Worm (Caenorhabditis elegans) whole organism, mixed stage, embryonic: Measurements from ENCODE around the gene ttbk-4.

ENCODE experiments used
- M03D4.4 ChIP-seq: sonication (generic microtip); optimal IDR thresholded peaks from 2 replicates; lab custom pipeline; 2017; ENCODE audit warnings: mild to moderate bottlenecking, missing genetic modification characterization, missing compliant biosample characterization
- bed-3 ChIP-seq: fragments of 200-800 bp; sonication (Bioruptor generic); optimal IDR thresholded peaks from 3 replicates; lab custom pipeline; 2018; ENCODE audit warnings: mild to moderate bottlenecking, missing genetic modification characterization, moderate library complexity, missing compliant biosample characterization
- blmp-1 ChIP-seq: fragments of 150-350 bp; optimal IDR thresholded peaks from 2 replicates; lab custom pipeline; 2014; ENCODE audit warnings: missing biosample characterization, missing genetic modification characterization
- ceh-39 ChIP-seq: fragments of 150-350 bp; optimal IDR thresholded peaks from 2 replicates; lab custom pipeline; 2014; ENCODE audit warnings: missing biosample characterization, missing genetic modification characterization
- ceh-83 ChIP-seq: fragments of 200-800 bp; sonication (Bioruptor generic); optimal IDR thresholded peaks from 2 replicates; lab custom pipeline; 2018; ENCODE audit warnings: mild to moderate bottlenecking, missing genetic modification characterization, missing compliant biosample characterization
- ces-1 ChIP-seq: fragments of 150-350 bp; optimal IDR thresholded peaks from 2 replicates; lab custom pipeline; 2014; ENCODE audit warnings: missing biosample characterization, missing genetic modification reagents, missing genetic modification characterization
- cnd-1 ChIP-seq: fragments of 200-800 bp; sonication (Bioruptor generic); optimal IDR thresholded peaks from 2 replicates; lab custom pipeline; 2018; ENCODE audit warnings: mild to moderate bottlenecking, missing genetic modification characterization, missing compliant biosample characterization
- drap-1 ChIP-seq: fragments of 200-800 bp; sonication (Bioruptor generic); optimal IDR thresholded peaks from 3 replicates; lab custom pipeline; 2018; ENCODE audit warnings: mild to moderate bottlenecking, missing genetic modification characterization, missing compliant biosample characterization
- elt-1 ChIP-seq: sonication (generic microtip); optimal IDR thresholded peaks from 2 replicates; lab custom pipeline; 2017; ENCODE audit warnings: missing genetic modification characterization, mild to moderate bottlenecking, missing compliant biosample characterization, antibody characterized with exemption, moderate library complexity, borderline replicate concordance; ENCODE audit not compliant: insufficient read depth
- flh-1 ChIP-seq: fragments of 200-800 bp; sonication (Bioruptor generic); optimal IDR thresholded peaks from 2 replicates; lab custom pipeline; 2018; ENCODE audit warnings: mild to moderate bottlenecking, missing genetic modification characterization, moderate library complexity, missing compliant biosample characterization
- ham-2 ChIP-seq: fragments of 200-800 bp; sonication (Bioruptor generic); optimal IDR thresholded peaks from 2 replicates; lab custom pipeline; 2018; ENCODE audit warnings: mild to moderate bottlenecking, missing genetic modification characterization, missing compliant biosample characterization
- lin-13 ChIP-seq: fragments of 150-350 bp; optimal IDR thresholded peaks from 2 replicates; lab custom pipeline; 2014; ENCODE audit warnings: missing biosample characterization, missing genetic modification characterization
- lin-32 ChIP-seq: fragments of 200-800 bp; sonication (Bioruptor generic); optimal IDR thresholded peaks from 2 replicates; lab custom pipeline; 2018; ENCODE audit warnings: mild to moderate bottlenecking, missing genetic modification characterization, missing compliant biosample characterization
- lsy-2 ChIP-seq: fragments of 150-350 bp; optimal IDR thresholded peaks from 2 replicates; lab custom pipeline; 2014; ENCODE audit warnings: missing biosample characterization, missing genetic modification characterization
- mab-5 ChIP-seq: fragments of 150-350 bp; optimal IDR thresholded peaks from 2 replicates; lab custom pipeline; 2014; ENCODE audit warnings: missing biosample characterization, missing genetic modification characterization
- mep-1 ChIP-seq: fragments of 150-350 bp; optimal IDR thresholded peaks from 2 replicates; lab custom pipeline; 2017; ENCODE audit warnings: missing biosample characterization, missing genetic modification reagents, missing genetic modification characterization, inconsistent platforms
- mls-2 ChIP-seq: sonication (generic microtip); optimal IDR thresholded peaks from 2 replicates; lab custom pipeline; 2016; ENCODE audit warnings: mild to moderate bottlenecking, missing genetic modification characterization, moderate library complexity, missing compliant biosample characterization
- nhr-12 ChIP-seq: fragments of 150-350 bp; optimal IDR thresholded peaks from 2 replicates; lab custom pipeline; 2014; ENCODE audit warnings: missing biosample characterization, missing genetic modification characterization
- nhr-2 ChIP-seq: fragments of 150-350 bp; optimal IDR thresholded peaks from 2 replicates; lab custom pipeline; 2014; ENCODE audit warnings: missing biosample characterization, missing genetic modification characterization
- nhr-28 ChIP-seq: fragments of 150-350 bp; optimal IDR thresholded peaks from 2 replicates; lab custom pipeline; 2014; ENCODE audit warnings: missing biosample characterization, missing genetic modification characterization
- nhr-76 ChIP-seq: sonication (generic microtip); optimal IDR thresholded peaks from 2 replicates; lab custom pipeline; 2017; ENCODE audit warnings: missing biosample characterization, missing genetic modification characterization
- pha-4 ChIP-seq: fragments of 150-350 bp; optimal IDR thresholded peaks from 2 replicates; lab custom pipeline; 2018; ENCODE audit warnings: missing biosample characterization, missing genetic modification reagents, missing genetic modification characterization
- snpc-4 ChIP-seq: fragments of 150-350 bp; optimal IDR thresholded peaks from 2 replicates; lab custom pipeline; 2014; ENCODE audit warnings: missing biosample characterization, missing genetic modification characterization
- sptf-1 ChIP-seq: sonication (generic microtip); optimal IDR thresholded peaks from 2 replicates; lab custom pipeline; 2017; ENCODE audit warnings: mild to moderate bottlenecking, missing genetic modification characterization, moderate library complexity, missing compliant biosample characterization
- tbx-8 ChIP-seq: fragments of 200-800 bp; sonication (Bioruptor generic); optimal IDR thresholded peaks from 2 replicates; lab custom pipeline; 2018; ENCODE audit warnings: mild to moderate bottlenecking, missing genetic modification characterization, moderate library complexity, missing compliant biosample characterization
- unc-39 ChIP-seq: fragments of 150-350 bp; optimal IDR thresholded peaks from 2 replicates; lab custom pipeline; 2014; ENCODE audit warnings: missing biosample characterization, missing genetic modification characterization
- unc-62 ChIP-seq: fragments of 150-350 bp; optimal IDR thresholded peaks from 2 replicates; lab custom pipeline; 2014; ENCODE audit warnings: missing biosample characterization, missing genetic modification reagents, missing genetic modification characterization
- zip-8 ChIP-seq: fragments of 150-350 bp; optimal IDR thresholded peaks from 2 replicates; lab custom pipeline; 2014; ENCODE audit warnings: missing biosample characterization, missing genetic modification characterization
- ztf-11 ChIP-seq: fragments of 150-350 bp; optimal IDR thresholded peaks from 2 replicates; lab custom pipeline; 2014; ENCODE audit warnings: missing biosample characterization, missing genetic modification characterization

Gene ttbk-4

ce11 chrIV:10078003-10078402 lies 3.1 kb upstream of the ttbk-4 start:
- TF ChIP-seq blmp-1 (tag; lab: Kevin White, UChicago) (no peak), zip-8 (tag; lab: Kevin White, UChicago) (no peak), nhr-12 (tag; lab: Kevin White, UChicago) (no peak), drap-1 (GFP tag; lab: Kevin White, UChicago) (no peak), nhr-2 (tag; lab: Kevin White, UChicago) (no peak), bed-3 (GFP tag; lab: Kevin White, UChicago) (no peak), ceh-39 (tag; lab: Kevin White, UChicago) (no peak), lin-32 (GFP tag; lab: Kevin White, UChicago) (no peak), unc-39 (tag; lab: Kevin White, UChicago) (no peak), mep-1 (tag; lab: Kevin White, UChicago) (no peak), ham-2 (no peak), ceh-83 (no peak), ces-1 (GFP tag; lab: Kevin White, UChicago) (no peak), ztf-11 (no peak)

- no peak for TF ChIP-seq ceh-83
- TF ChIP-seq lin-13 (tag; lab: Kevin White, UChicago) = no peak
- no peak for TF ChIP-seq M03D4.4 (tag; lab: Kevin White, UChicago)
- TF ChIP-seq pha-4 (tag; lab: Kevin White, UChicago) = no peak
- TF ChIP-seq snpc-4 = no peak
- TF ChIP-seq flh-1 (GFP tag; lab: Kevin White, UChicago) = no peak
- TF ChIP-seq blmp-1 (tag; lab: Kevin White, UChicago) = no peak
- no peak for TF ChIP-seq sptf-1 (tag; lab: Kevin White, UChicago)
- no peak for TF ChIP-seq tbx-8 (GFP tag; lab: Kevin White, UChicago)
- no peak for TF ChIP-seq nhr-2 (tag; lab: Kevin White, UChicago)
- no peak for TF ChIP-seq lin-32 (GFP tag; lab: Kevin White, UChicago)
- TF ChIP-seq mep-1 (tag; lab: Kevin White, UChicago) = no peak
- no peak for TF ChIP-seq nhr-12 (tag; lab: Kevin White, UChicago)
- TF ChIP-seq cnd-1 = no peak
- no peak for TF ChIP-seq ceh-39 (tag; lab: Kevin White, UChicago)
Observed at ce11 chrIV:10075899-10076298, 965 bp upstream of the ttbk-4 start, which contains the start of gene W01B6.5. TSS of gene W01B6.5 (plus strand) at chrIV:10076199.

- TF ChIP-seq blmp-1 (tag; lab: Kevin White, UChicago) = no peak
- TF ChIP-seq ham-2 = no peak
- no peak for TF ChIP-seq tbx-8 (GFP tag; lab: Kevin White, UChicago)
- no peak for TF ChIP-seq pha-4 (tag; lab: Kevin White, UChicago)
- TF ChIP-seq mab-5 (tag; lab: Kevin White, UChicago) = no peak
- TF ChIP-seq, all 35 proteins: peak for 0
Observed at ce11 chrIV:10072527-10072926, 2.4 kb downstream of the ttbk-4 start, which contains the start of gene W01B6.3. TSS of gene W01B6.3 (minus strand) at chrIV:10072627.

ce11 chrIV:10068266-10068665 lies 6.7 kb downstream of the ttbk-4 start:
- TF ChIP-seq lsy-2 (tag; lab: Kevin White, UChicago) (no peak), mep-1 (tag; lab: Kevin White, UChicago) (no peak), ztf-11 (no peak), lin-32 (GFP tag; lab: Kevin White, UChicago) (no peak), ceh-39 (tag; lab: Kevin White, UChicago) (no peak), M03D4.4 (tag; lab: Kevin White, UChicago) (no peak), cnd-1 (no peak), ham-2 (no peak), elt-1 (tag; lab: Kevin White, UChicago) (no peak), lin-13 (tag; lab: Kevin White, UChicago) (no peak), nhr-28 (tag; lab: Kevin White, UChicago) (no peak), mab-5 (tag; lab: Kevin White, UChicago) (no peak), unc-62 (GFP tag; lab: Kevin White, UChicago) (no peak), mls-2 (tag; lab: Kevin White, UChicago) (no peak), snpc-4 (no peak)

ce11 chrIV:10067541-10067940 lies 7.4 kb downstream of the ttbk-4 start, which contains the start of gene cwn-2:
TSS of gene cwn-2 (plus strand) at chrIV:10067816.
- TF ChIP-seq snpc-4 = no peak
- TF ChIP-seq lsy-2 (tag; lab: Kevin White, UChicago) = no peak
- no peak for TF ChIP-seq ham-2
- TF ChIP-seq flh-1 (GFP tag; lab: Kevin White, UChicago) = no peak
- TF ChIP-seq ces-1 (GFP tag; lab: Kevin White, UChicago) = no peak
- no peak for TF ChIP-seq nhr-76 (tag; lab: Kevin White, UChicago)
